Worm (Caenorhabditis elegans): ENCODE data around the gene dlc-3.

DNA sequence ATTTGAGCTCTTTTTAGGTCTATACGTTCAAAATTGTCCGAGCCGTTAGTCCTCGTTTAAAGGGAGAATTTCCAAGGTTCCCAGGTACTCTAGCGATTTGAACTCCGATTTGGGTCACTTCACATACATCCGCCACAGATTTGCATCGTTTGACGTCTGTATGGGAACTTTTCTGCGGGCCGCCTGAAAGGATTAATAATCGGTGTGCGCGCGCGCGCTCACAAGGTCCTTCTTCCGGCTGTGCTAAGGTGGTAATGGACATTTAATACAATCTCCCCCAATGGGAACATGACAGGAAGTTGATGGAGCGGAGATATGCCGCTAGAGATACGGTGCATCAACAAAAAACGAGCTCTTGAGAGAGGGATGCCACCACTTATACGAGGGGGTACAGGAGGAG, 24.2 kb upstream of the dlc-3 start:
- TF ChIP-seq pha-4 (tag; optimal IDR thresholded peaks at IDR 0.05) (no peak), mes-4 (tag; optimal IDR thresholded peaks at IDR 0.05) (no peak), somi-1 (GFP tag; optimal IDR thresholded peaks at IDR 0.05) (no peak), tbp1 (GFP tag; optimal IDR thresholded peaks at IDR 0.05) (no peak)
